Fruit fly (Drosophila melanogaster): ENCODE measurements around the gene CG5885.

Gene CG5885

dm6 chr2L:9918020-9918959 lies at the start of gene CG5885, which contains the start of gene CG4598 (continued):
- TF ChIP-seq bcd (GFP tag; optimal IDR thresholded peaks at IDR 0.05) (peak; percentile 37), Fer1 (GFP tag; optimal IDR thresholded peaks at IDR 0.05) (peak; percentile 48), lola (GFP tag; optimal IDR thresholded peaks at IDR 0.05) (peak in 1 of 3 experiments; percentile 71), vvl (GFP tag; IDR thresholded peaks at IDR 0.05) (peak; percentile 81), CG10274 (GFP tag; optimal IDR thresholded peaks at IDR 0.05) (no peak), crc (GFP tag; optimal IDR thresholded peaks at IDR 0.05) (peak; percentile 22), eyg (GFP tag; optimal IDR thresholded peaks at IDR 0.05) (no peak), Sox102F (GFP tag; optimal IDR thresholded peaks at IDR 0.05) (peak; percentile 80), Lim3 (GFP tag; IDR thresholded peaks at IDR 0.05) (no peak), emc (GFP tag; optimal IDR thresholded peaks at IDR 0.05) (no peak), Blimp-1 (GFP tag; optimal IDR thresholded peaks at IDR 0.05) (peak; percentile 46), sr (GFP tag; IDR thresholded peaks at IDR 0.05) (no peak; the same call in 2 of the 3 replicates), CG18011 (GFP tag; optimal IDR thresholded peaks at IDR 0.05) (peak; percentile 11), CG7839 (tag; optimal IDR thresholded peaks at IDR 0.05) (peak; percentile 76), CG12071 (GFP tag; optimal IDR thresholded peaks at IDR 0.05) (no peak), NC2α (GFP tag; optimal IDR thresholded peaks at IDR 0.05) (no peak), Dek (tag; optimal IDR thresholded peaks at IDR 0.05) (peak; percentile 76), CG2875 (GFP tag; optimal IDR thresholded peaks at IDR 0.05) (no peak), disco-r (GFP tag; optimal IDR thresholded peaks at IDR 0.05) (no peak), CG17912 (GFP tag; optimal IDR thresholded peaks at IDR 0.05) (peak; percentile 46), grn (GFP tag; optimal IDR thresholded peaks at IDR 0.05) (no peak), CG6854 (GFP tag; optimal IDR thresholded peaks at IDR 0.05) (peak; percentile 35), Aef1 (GFP tag; IDR thresholded peaks at IDR 0.05) (peak; percentile 43; the same call in 2 of the 3 replicates), CG9609 (GFP tag; optimal IDR thresholded peaks at IDR 0.05) (no peak), schlank (tag; optimal IDR thresholded peaks at IDR 0.05) (peak; percentile 50), Usf (GFP tag; optimal IDR thresholded peaks at IDR 0.05) (no peak), ranshi (GFP tag; IDR thresholded peaks at IDR 0.05) (peak; percentile 78), CG11723 (GFP tag; optimal IDR thresholded peaks at IDR 0.05) (peak; percentile 21), Dbx (GFP tag; IDR thresholded peaks at IDR 0.05) (peak; percentile 80), CrebB (tag; optimal IDR thresholded peaks at IDR 0.05) (peak; percentile 59), gt (GFP tag; IDR thresholded peaks at IDR 0.05) (no peak), CG12155 (GFP tag; optimal IDR thresholded peaks at IDR 0.05) (peak; percentile 69), Oaz (GFP tag; IDR thresholded peaks at IDR 0.05) (0 out of 2 replicates have a peak, but pooled peaks have one; percentile 20), ATbp (GFP tag; optimal IDR thresholded peaks at IDR 0.05) (peak; percentile 55), CG6272 (GFP tag; IDR thresholded peaks at IDR 0.05) (no peak; the same call in 1 of the 2 replicates), Hmx (GFP tag; optimal IDR thresholded peaks at IDR 0.05) (peak; percentile 7), CG32532 (GFP tag; IDR thresholded peaks at IDR 0.05) (peak; percentile 79), CG12769 (tag; optimal IDR thresholded peaks at IDR 0.05) (peak; percentile 20), CG10543 (GFP tag; optimal IDR thresholded peaks at IDR 0.05) (peak; percentile 73), en (GFP tag; optimal IDR thresholded peaks at IDR 0.05) (no peak), CG11398 (GFP tag; optimal IDR thresholded peaks at IDR 0.05) (no peak), Bdp1 (GFP tag; optimal IDR thresholded peaks at IDR 0.05) (peak; percentile 22), Spps (tag; optimal IDR thresholded peaks at IDR 0.05) (no peak), nmo (GFP tag; optimal IDR thresholded peaks at IDR 0.05) (peak; percentile 61), hb (GFP tag; IDR thresholded peaks at IDR 0.05; ENCODE audit: partially characterized antibody) (peak; percentile 69), row (GFP tag; IDR thresholded peaks at IDR 0.05) (peak; percentile 81), CG2678 (tag; optimal IDR thresholded peaks at IDR 0.05) (peak; percentile 76), B-H1 (GFP tag; IDR thresholded peaks at IDR 0.05) (no peak)
